Worm (Caenorhabditis elegans) whole organism, L4 larva: Measurements from ENCODE around the gene K04C2.2.

Experiments used
- aly-2 ChIP-seq: sonication (generic microtip); optimal IDR thresholded peaks from 2 replicates; lab custom pipeline; 2018; ENCODE audit warnings: missing biosample characterization, missing genetic modification characterization
- cey-2 ChIP-seq: sonication (generic microtip); optimal IDR thresholded peaks from 3 replicates; lab custom pipeline; 2017; ENCODE audit warnings: missing genetic modification characterization, mild to moderate bottlenecking, missing compliant biosample characterization, antibody characterized with exemption, borderline replicate concordance; ENCODE audit not compliant: insufficient read depth
- lin-13 ChIP-seq: fragments of 150-350 bp; optimal IDR thresholded peaks from 2 replicates; lab custom pipeline; 2014; ENCODE audit warnings: missing biosample characterization, missing genetic modification reagents, missing genetic modification characterization
- lsy-2 ChIP-seq, 2 experiments: fragments of 150-350 bp in 1 of 2; sonication (generic microtip) in 1 of 2; optimal IDR thresholded peaks; 2 replicates each; lab custom pipeline; 2014 to 2017; ENCODE audit warnings: missing biosample characterization in 2 of 2, missing genetic modification characterization in 2 of 2
- pha-4 ChIP-seq, 2 experiments: fragments of 150-350 bp in 1 of 2; fragments of 200-800 bp in 1 of 2; sonication (Bioruptor generic) in 1 of 2; IDR thresholded peaks in 1 of 2; optimal IDR thresholded peaks in 1 of 2; 2 replicates each; pipeline versions ENCODE4 v1.3.6 to Lab custom; 2014 to 2022; ENCODE audit warnings: missing genetic modification characterization in 2 of 2, missing genetic modification reagents in 2 of 2, missing biosample characterization in 1 of 2, missing compliant biosample characterization in 1 of 2
- ztf-11 ChIP-seq: fragments of 150-350 bp; optimal IDR thresholded peaks from 2 replicates; lab custom pipeline; 2014; ENCODE audit warnings: missing biosample characterization, missing genetic modification characterization

DNA sequence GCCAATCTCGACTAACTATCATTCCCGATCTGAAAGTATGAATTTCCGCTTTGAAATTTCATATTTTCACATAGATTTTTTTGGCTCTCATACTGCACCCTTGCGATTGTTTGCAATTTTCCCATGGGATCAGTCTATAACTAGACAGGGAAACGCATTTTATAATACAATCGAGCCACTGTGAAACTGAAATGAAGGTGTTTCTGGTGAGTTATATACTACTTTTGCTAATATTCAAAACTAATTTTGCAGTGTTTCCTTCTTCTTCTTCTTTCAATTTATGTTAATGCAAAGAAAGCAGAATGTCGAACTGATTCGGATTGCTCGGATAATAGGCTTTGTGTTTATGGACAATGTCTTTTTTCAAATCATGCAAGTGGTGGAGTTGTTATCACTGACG is 3.7 kb upstream of the K04C2.2 start:
- TF ChIP-seq cey-2 (no peak), aly-2 (tag; lab: Kevin White, UChicago) (no peak), ztf-11 (tag; lab: Kevin White, UChicago) (no peak), lsy-2 (tag; optimal IDR thresholded peaks at IDR 0.05; lab: Kevin White, UChicago) (no peak), lin-13 (no peak), pha-4 (GFP tag; IDR thresholded peaks at IDR 0.05; lab: Robert Waterston, UW) (no peak), pha-4 (tag; optimal IDR thresholded peaks at IDR 0.05; lab: Kevin White, UChicago) (no peak)
